Fruit fly (Drosophila melanogaster): ENCODE results near the gene CG43390.

Gene CG43390

DNA sequence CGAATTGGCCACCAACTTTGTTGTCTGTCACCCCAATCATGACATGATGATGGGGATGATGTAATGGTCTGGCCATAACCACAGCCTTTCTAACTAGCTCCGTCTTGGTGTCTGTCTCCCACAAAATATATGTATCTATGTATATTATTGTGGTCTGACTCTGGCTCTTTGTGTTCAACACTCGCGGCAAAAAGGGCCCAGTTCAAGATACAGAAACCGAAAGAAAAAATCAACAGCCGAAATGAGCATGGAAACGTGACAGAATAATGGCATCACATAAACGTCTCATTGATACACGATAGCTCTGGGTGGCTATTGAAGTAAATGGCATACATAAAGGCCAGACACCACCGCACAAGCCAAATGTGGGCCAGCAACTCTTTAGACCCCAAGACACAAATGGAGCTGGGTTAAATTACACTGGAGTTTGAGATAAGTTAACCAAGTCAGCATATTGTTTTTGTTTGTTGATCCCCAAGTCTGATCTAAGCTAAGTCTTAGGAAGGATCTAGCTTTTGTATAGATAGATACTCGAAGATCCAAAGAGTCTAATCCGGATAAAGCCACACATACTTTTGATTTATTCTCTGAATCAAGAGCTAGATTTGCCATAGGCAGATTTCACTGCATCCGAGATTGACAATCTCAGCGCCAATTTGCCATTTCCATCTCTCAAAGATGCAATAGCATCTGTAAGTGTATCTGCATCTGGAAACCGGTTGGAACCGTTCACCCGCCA, 47.6 kb downstream of the CG43390 start (continued):
- TF ChIP-seq CG4328 (GFP tag; optimal IDR thresholded peaks at IDR 0.05), result no peak
- no peak for TF ChIP-seq ap (GFP tag; IDR thresholded peaks at IDR 0.05)
- TF ChIP-seq CG1832 (GFP tag; optimal IDR thresholded peaks at IDR 0.05), result no peak
- no peak for TF ChIP-seq fd3F (GFP tag; optimal IDR thresholded peaks at IDR 0.05)
- TF ChIP-seq lov (optimal IDR thresholded peaks at IDR 0.05), result no peak
- TF ChIP-seq lov (GFP tag; IDR thresholded peaks at IDR 0.05), result no peak
- TF ChIP-seq Med (GFP tag), result peak; percentile 72
- TF ChIP-seq Usf (GFP tag; optimal IDR thresholded peaks at IDR 0.05), result no peak
- no peak for TF ChIP-seq CG5245 (GFP tag; optimal IDR thresholded peaks at IDR 0.05)
- no peak for TF ChIP-seq gcm2 (GFP tag; optimal IDR thresholded peaks at IDR 0.05)
- peak; percentile 6 for TF ChIP-seq CG12769 (tag; optimal IDR thresholded peaks at IDR 0.05)
- no peak for TF ChIP-seq CG9876 (GFP tag; optimal IDR thresholded peaks at IDR 0.05)
- TF ChIP-seq abd-A (tag; optimal IDR thresholded peaks at IDR 0.05), result peak; percentile 62
- no peak for TF ChIP-seq NK7.1 (GFP tag; optimal IDR thresholded peaks at IDR 0.05)
- no peak for TF ChIP-seq toy (GFP tag; IDR thresholded peaks at IDR 0.05)
- TF ChIP-seq H2.0 (GFP tag; IDR thresholded peaks at IDR 0.05), result no peak
- TF ChIP-seq CG18262 (tag; optimal IDR thresholded peaks at IDR 0.05), result no peak
- no peak for TF ChIP-seq CG3726 (GFP tag; IDR thresholded peaks at IDR 0.05)
- no peak for TF ChIP-seq CG2712 (tag; optimal IDR thresholded peaks at IDR 0.05)
- no peak for TF ChIP-seq CG6791 (GFP tag; IDR thresholded peaks at IDR 0.05; ENCODE audit: partially characterized antibody)
- peak; percentile 83 for TF ChIP-seq CG13894 (tag; optimal IDR thresholded peaks at IDR 0.05)
- 0 out of 2 replicates have a peak, but pooled peaks have one; percentile 25 for TF ChIP-seq CG9932 (GFP tag; IDR thresholded peaks at IDR 0.05)
- TF ChIP-seq CG12659 (GFP tag; optimal IDR thresholded peaks at IDR 0.05), result no peak
- no peak for TF ChIP-seq z (GFP tag; IDR thresholded peaks at IDR 0.05)
- TF ChIP-seq lab (GFP tag; optimal IDR thresholded peaks at IDR 0.05), result no peak
- no peak for TF ChIP-seq grau (tag; optimal IDR thresholded peaks at IDR 0.05)
- TF ChIP-seq amos (GFP tag; IDR thresholded peaks at IDR 0.05; ENCODE audit: partially characterized antibody), result no peak
- no peak for TF ChIP-seq CG9437 (GFP tag; optimal IDR thresholded peaks at IDR 0.05)
- TF ChIP-seq Dip2 (GFP tag; IDR thresholded peaks at IDR 0.05), result no peak
- no peak for TF ChIP-seq NC2β (GFP tag; optimal IDR thresholded peaks at IDR 0.05)
- TF ChIP-seq lola (GFP tag; optimal IDR thresholded peaks at IDR 0.05), result peak in 1 of 3 experiments; percentile 38
- TF ChIP-seq CG16813 (GFP tag; IDR thresholded peaks at IDR 0.05; ENCODE audit: partially characterized antibody), result no peak
- TF ChIP-seq dan (GFP tag; IDR thresholded peaks at IDR 0.05), result no peak
- TF ChIP-seq onecut (GFP tag; IDR thresholded peaks at IDR 0.05), result no peak
- TF ChIP-seq CG18011 (GFP tag; optimal IDR thresholded peaks at IDR 0.05), result no peak
- TF ChIP-seq dm (GFP tag; optimal IDR thresholded peaks at IDR 0.05), result no peak
- TF ChIP-seq cwo (GFP tag; optimal IDR thresholded peaks at IDR 0.05), result peak; percentile 12
- peak; percentile 0 for TF ChIP-seq CG15269 (tag; optimal IDR thresholded peaks at IDR 0.05)
- no peak for TF ChIP-seq danr (GFP tag; IDR thresholded peaks at IDR 0.05)
- no peak for TF ChIP-seq zen2 (GFP tag; IDR thresholded peaks at IDR 0.05; ENCODE audit: partially characterized antibody)
- TF ChIP-seq Fer3 (tag; optimal IDR thresholded peaks at IDR 0.05), result no peak
- peak; percentile 84 for TF ChIP-seq Ets65A (GFP tag)
- TF ChIP-seq B-H2 (GFP tag; optimal IDR thresholded peaks at IDR 0.05), result peak; percentile 44
- no peak for TF ChIP-seq CG4404 (GFP tag; IDR thresholded peaks at IDR 0.05)
- no peak for TF ChIP-seq Dref (GFP tag; IDR thresholded peaks at IDR 0.05)
